Fruit fly (Drosophila melanogaster): Measurements from ENCODE around the gene Bet5.

DNA sequence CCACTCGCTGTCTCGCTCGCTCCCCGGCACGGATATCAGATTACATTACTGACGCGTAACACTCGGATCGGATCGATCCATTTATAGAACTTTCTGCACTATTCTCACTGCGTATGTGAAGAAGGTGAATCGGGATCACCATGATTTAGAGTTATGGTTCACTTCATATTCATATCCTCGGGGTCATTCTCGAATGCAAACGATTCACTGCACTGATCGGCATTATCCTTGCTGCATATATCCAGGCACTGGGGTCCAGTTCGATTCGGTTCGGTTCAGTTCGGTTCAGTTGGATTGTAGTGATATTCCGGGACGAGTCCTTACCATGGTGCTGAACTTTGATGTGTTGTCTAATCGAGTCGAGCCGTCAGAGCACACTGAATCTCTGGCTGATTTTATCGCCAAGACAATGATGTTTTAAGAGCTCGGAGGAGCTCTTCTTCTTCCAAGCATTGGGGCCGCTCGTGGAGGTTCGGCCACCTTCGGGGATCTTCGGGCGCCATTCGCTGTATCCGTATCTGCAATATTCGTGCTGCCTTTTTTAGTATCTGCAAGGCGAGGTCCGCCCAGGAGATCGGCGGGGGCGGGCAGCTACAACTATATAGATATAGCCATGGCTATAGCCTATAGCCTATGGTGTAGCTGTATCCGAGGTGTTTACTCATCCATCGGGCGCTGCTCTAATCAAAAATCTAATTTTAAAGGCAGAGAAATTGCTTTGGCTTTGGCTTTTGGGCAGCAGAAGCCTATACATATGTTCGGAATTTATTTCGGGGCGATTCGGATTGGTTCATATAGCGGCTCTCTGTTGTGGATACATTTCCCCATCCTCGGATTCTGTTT, 5.7 kb upstream of the Bet5 start, which contains the start of gene Mlc2:
- TF ChIP-seq CG10631 (GFP tag; optimal IDR thresholded peaks at IDR 0.05) (no peak), Eip75B (GFP tag; optimal IDR thresholded peaks at IDR 0.05) (no peak), CG4318 (GFP tag; optimal IDR thresholded peaks at IDR 0.05) (no peak), CG34406 (GFP tag; optimal IDR thresholded peaks at IDR 0.05) (no peak), CG16779 (tag; optimal IDR thresholded peaks at IDR 0.05) (no peak), topi (GFP tag; optimal IDR thresholded peaks at IDR 0.05) (no peak), pdm3 (GFP tag; optimal IDR thresholded peaks at IDR 0.05) (no peak), Gug (GFP tag; IDR thresholded peaks at IDR 0.05) (no peak), Hr39 (GFP tag; optimal IDR thresholded peaks at IDR 0.05) (no peak), CG32006 (GFP tag; optimal IDR thresholded peaks at IDR 0.05) (no peak), CG15336 (GFP tag; IDR thresholded peaks at IDR 0.05) (no peak)
